Worm (Caenorhabditis elegans): ENCODE results near the gene F54E2.5.

F54E2.5 gene

DNA sequence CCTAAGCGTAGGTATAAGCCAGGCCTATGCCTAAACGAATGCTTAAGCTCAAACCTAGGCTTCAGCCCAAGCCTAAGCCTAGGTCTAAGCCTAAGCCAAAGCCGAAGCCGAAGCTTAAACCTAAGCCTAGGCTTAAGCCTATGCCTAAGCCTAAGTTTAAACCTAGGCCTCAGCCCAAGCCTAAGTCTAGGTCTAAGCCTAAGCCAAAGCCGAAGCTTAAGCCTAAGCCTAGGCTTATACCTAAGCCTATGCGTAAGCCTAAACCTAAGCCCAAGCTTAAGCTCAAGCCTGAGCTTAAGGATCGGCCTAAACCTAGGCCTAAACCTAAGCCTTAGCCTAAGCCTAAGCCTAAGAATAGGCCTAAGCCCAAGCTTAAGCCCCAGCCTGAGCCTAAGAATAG lies 10.1 kb upstream of the F54E2.5 start:
- TF ChIP-seq ceh-79 (tag; optimal IDR thresholded peaks at IDR 0.05): no peak
- TF ChIP-seq pha-4 (tag; optimal IDR thresholded peaks at IDR 0.05): no peak
- no peak for TF ChIP-seq ceh-27 (GFP tag; optimal IDR thresholded peaks at IDR 0.05)
- TF ChIP-seq ztf-3 (GFP tag; optimal IDR thresholded peaks at IDR 0.05): no peak
- TF ChIP-seq efl-1 (GFP tag; optimal IDR thresholded peaks at IDR 0.05): no peak
- TF ChIP-seq lin-26 (GFP tag; IDR thresholded peaks at IDR 0.05): no peak
- no peak for TF ChIP-seq F33H1.4 (GFP tag; IDR thresholded peaks at IDR 0.05)
- no peak for TF ChIP-seq attf-3 (GFP tag; conservative IDR thresholded peaks at IDR 0.05)
- TF ChIP-seq sea-2 (GFP tag; IDR thresholded peaks at IDR 0.05): no peak

DNA sequence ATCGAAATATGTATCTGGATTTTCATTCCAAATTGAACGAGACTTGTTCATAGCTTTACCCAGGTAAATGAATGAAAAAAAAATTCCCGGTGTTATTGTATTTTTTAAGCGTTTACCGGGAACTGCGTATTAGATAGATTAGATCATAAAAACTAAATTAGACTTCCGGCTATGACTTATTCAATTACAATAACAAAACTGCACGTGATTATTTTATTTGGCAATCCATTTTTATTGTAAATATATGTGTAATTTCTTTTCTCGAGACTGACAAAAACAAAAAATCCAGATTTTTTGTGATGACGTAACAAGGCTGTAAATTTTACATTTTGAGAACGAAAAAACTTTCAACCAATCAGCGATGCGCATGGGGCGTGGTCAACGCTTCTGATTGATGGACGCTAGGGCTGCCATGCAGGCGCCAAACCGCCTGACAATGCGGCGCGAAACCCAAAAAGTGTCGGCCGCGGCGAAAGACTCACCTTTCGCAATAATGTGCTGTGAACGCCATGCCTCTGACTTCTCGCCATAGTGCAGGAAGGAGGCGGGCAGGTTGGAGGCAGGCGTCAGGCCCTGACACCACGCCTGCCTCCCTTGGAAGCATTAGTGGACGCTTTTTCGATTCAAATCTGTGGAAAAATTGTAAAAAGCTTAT lies 5.9 kb upstream of the F54E2.5 start, which contains the start of gene srh-36:
srh-36 (minus strand) TSS at position 51 of the 655 bp plus-strand sequence.
- TF ChIP-seq ztf-28 (GFP tag; IDR thresholded peaks at IDR 0.05): 0 out of 2 replicates have a peak, but pooled peaks have one; percentile 56
- TF ChIP-seq zfh-2 (GFP tag; conservative IDR thresholded peaks at IDR 0.05): peak; percentile 81
- no peak for TF ChIP-seq snpc-4 (GFP tag; optimal IDR thresholded peaks at IDR 0.05)
- TF ChIP-seq snpc-4 (tag; optimal IDR thresholded peaks at IDR 0.05): peak in 1 of 4 experiments; percentile 53
- TF ChIP-seq ccch-3 (GFP tag; optimal IDR thresholded peaks at IDR 0.05): no peak
- no peak for TF ChIP-seq sdz-38 (tag; optimal IDR thresholded peaks at IDR 0.05)
- TF ChIP-seq attf-6 (GFP tag; IDR thresholded peaks at IDR 0.05): no peak
- TF ChIP-seq F55B11.4 (tag; optimal IDR thresholded peaks at IDR 0.05; ENCODE audit: borderline replicate concordance, insufficient read depth): no peak
- TF ChIP-seq athp-1 (tag; optimal IDR thresholded peaks at IDR 0.05): no peak
- TF ChIP-seq nfyb-1 (GFP tag; IDR thresholded peaks at IDR 0.05): peak; percentile 53; the same call in 1 of the 2 replicates

DNA sequence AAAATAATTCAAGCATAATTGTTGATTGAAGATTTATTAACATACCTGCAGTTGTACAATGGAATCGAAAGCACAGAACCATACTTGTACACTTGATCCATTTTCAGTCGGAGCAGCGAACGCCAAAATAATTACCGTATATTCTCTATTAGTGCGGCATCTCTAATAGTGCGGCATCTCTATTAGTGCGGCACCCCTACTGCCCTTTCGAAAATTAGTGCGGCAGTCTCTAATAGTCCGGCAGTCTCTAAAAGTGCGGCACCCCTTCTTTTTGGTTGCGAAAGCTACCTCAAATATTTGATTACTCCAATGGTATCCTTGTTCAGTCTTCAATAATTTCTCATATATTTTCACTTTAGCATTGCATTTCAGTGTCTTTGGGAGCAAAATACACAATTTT lies 2.3 kb upstream of the F54E2.5 start, which contains the start of gene srt-34:
srt-34 (minus strand) TSS at position 101 of the 400 bp plus-strand sequence.
- no peak for TF ChIP-seq unc-62 (GFP tag; optimal IDR thresholded peaks at IDR 0.05)
- no peak for TF ChIP-seq nhr-90 (tag; optimal IDR thresholded peaks at IDR 0.05)
- TF ChIP-seq sptf-2 (GFP tag; optimal IDR thresholded peaks at IDR 0.05): no peak
- TF ChIP-seq efl-1 (GFP tag; optimal IDR thresholded peaks at IDR 0.05): no peak
- no peak for TF ChIP-seq attf-5 (GFP tag; optimal IDR thresholded peaks at IDR 0.05)
- no peak for TF ChIP-seq madf-6 (GFP tag; IDR thresholded peaks at IDR 0.05)
- no peak for TF ChIP-seq sdz-38 (tag; optimal IDR thresholded peaks at IDR 0.05)
- no peak for TF ChIP-seq pha-4 (tag; optimal IDR thresholded peaks at IDR 0.05)
- no peak for TF ChIP-seq tlf-1 (GFP tag; optimal IDR thresholded peaks at IDR 0.05)
- no peak for TF ChIP-seq nfyb-1 (GFP tag; IDR thresholded peaks at IDR 0.05)
- no peak for TF ChIP-seq egl-18 (GFP tag; IDR thresholded peaks at IDR 0.05)
- no peak for TF ChIP-seq ceh-27 (GFP tag; optimal IDR thresholded peaks at IDR 0.05)
- no peak for TF ChIP-seq lin-40 (tag; optimal IDR thresholded peaks at IDR 0.05)
- TF ChIP-seq ztf-3 (GFP tag; optimal IDR thresholded peaks at IDR 0.05): no peak
- TF ChIP-seq mes-4 (tag; optimal IDR thresholded peaks at IDR 0.05): no peak
- no peak for TF ChIP-seq F39B2.1 (GFP tag; IDR thresholded peaks at IDR 0.05)

DNA sequence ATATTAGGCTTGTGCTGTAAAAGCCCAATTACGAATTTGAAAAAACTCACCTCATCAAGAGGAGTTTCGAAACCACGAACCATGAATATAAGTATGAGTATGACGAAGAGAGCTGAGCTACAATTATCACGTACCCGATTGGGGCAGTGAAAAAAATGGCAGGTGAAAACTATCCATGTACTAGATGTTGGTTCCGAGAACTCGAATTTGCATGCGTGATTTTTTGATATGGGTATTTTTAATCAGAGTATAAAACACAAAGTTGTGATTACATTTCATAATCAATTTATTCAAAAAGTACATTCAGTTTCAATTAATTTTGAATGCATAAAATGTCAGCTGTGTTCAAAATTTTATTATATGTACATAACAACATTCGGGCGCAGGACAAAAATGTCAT lies 2.0 kb downstream of the F54E2.5 start, which contains the start of gene F54E2.9:
F54E2.9 (minus strand) TSS at position 132 of the 400 bp plus-strand sequence.
- TF ChIP-seq dpl-1 (GFP tag; optimal IDR thresholded peaks at IDR 0.05): no peak
- no peak for TF ChIP-seq rec-8 (tag; optimal IDR thresholded peaks at IDR 0.05)
- TF ChIP-seq attf-6 (GFP tag; IDR thresholded peaks at IDR 0.05): no peak
- no peak for TF ChIP-seq aptf-3 (GFP tag; IDR thresholded peaks at IDR 0.05)
- TF ChIP-seq hsf-1 (GFP tag; IDR thresholded peaks at IDR 0.05): no peak
- TF ChIP-seq ceh-79 (tag; optimal IDR thresholded peaks at IDR 0.05): no peak
- TF ChIP-seq cebp-2 (GFP tag; IDR thresholded peaks at IDR 0.05): no peak
- TF ChIP-seq lin-35 (GFP tag; optimal IDR thresholded peaks at IDR 0.05): no peak
- no peak for TF ChIP-seq somi-1 (GFP tag; optimal IDR thresholded peaks at IDR 0.05)
- TF ChIP-seq K11D2.4 (GFP tag; IDR thresholded peaks at IDR 0.05): no peak
- TF ChIP-seq hrde-1 (tag; optimal IDR thresholded peaks at IDR 0.05; ENCODE audit: borderline replicate concordance): no peak
- TF ChIP-seq hmg-20 (GFP tag; IDR thresholded peaks at IDR 0.05): no peak
- no peak for TF ChIP-seq B0336.3 (GFP tag; IDR thresholded peaks at IDR 0.05)
- no peak for TF ChIP-seq K12H6.12 (tag; optimal IDR thresholded peaks at IDR 0.05)
- TF ChIP-seq C17E4.6 (GFP tag; IDR thresholded peaks at IDR 0.05): no peak
- no peak for TF ChIP-seq D2030.7 (GFP tag; IDR thresholded peaks at IDR 0.05)
- no peak for TF ChIP-seq F39B2.1 (GFP tag; IDR thresholded peaks at IDR 0.05)
- TF ChIP-seq ztf-25 (GFP tag; IDR thresholded peaks at IDR 0.05): no peak

All from whole organism, young adult.